Fruit fly (Drosophila melanogaster) whole organism, pupa: ENCODE results near the gene CG18476.
A peak's percentile ranks its signal among the peaks of the same experiment; 100 is the strongest.

Experiments used
- CG10348 ChIP-seq: fragments of 200-800 bp; sonication (Bioruptor generic); IDR thresholded peaks from 2 replicates; pipeline ENCODE4 v1.3.6; 2022; ENCODE audit warnings: missing biosample characterization, missing genetic modification characterization
- CG12605 ChIP-seq: fragments of 200-800 bp; sonication (Bioruptor generic); IDR thresholded peaks from 2 replicates; pipeline ENCODE4 v1.3.6; 2022; ENCODE audit warnings: missing biosample characterization, missing genetic modification characterization
- CG13204 ChIP-seq: fragments of 200-800 bp; sonication (Bioruptor generic); optimal IDR thresholded peaks from 2 replicates; lab custom pipeline; 2018; ENCODE audit warnings: missing biosample characterization, mild to moderate bottlenecking, missing genetic modification characterization, moderate library complexity
- CG14655 ChIP-seq: fragments of 200-800 bp; sonication (Bioruptor generic); optimal IDR thresholded peaks from 3 replicates; lab custom pipeline; 2017; ENCODE audit warnings: mild to moderate bottlenecking, missing biosample characterization, missing genetic modification reagents, missing genetic modification characterization
- CG15710 ChIP-seq: fragments of 200-800 bp; sonication (Bioruptor generic); optimal IDR thresholded peaks from 2 replicates; lab custom pipeline; 2018; ENCODE audit warnings: missing biosample characterization, mild to moderate bottlenecking, missing genetic modification characterization, moderate library complexity
- CG17806 ChIP-seq: fragments of 200-800 bp; sonication (Bioruptor generic); optimal IDR thresholded peaks from 2 replicates; lab custom pipeline; 2018; ENCODE audit warnings: missing biosample characterization, mild to moderate bottlenecking, missing genetic modification characterization, moderate library complexity
- CG32121 ChIP-seq: fragments of 200-800 bp; sonication (Bioruptor generic); IDR thresholded peaks from 2 replicates; pipeline ENCODE4 v1.3.6; 2022; ENCODE audit warnings: missing biosample characterization, missing genetic modification characterization
- CG34367 ChIP-seq: fragments of 200-800 bp; sonication (Bioruptor generic); optimal IDR thresholded peaks from 2 replicates; lab custom pipeline; 2018; ENCODE audit warnings: missing biosample characterization, mild to moderate bottlenecking, missing genetic modification characterization
- CG4496 ChIP-seq: fragments of 200-800 bp; sonication (Bioruptor generic); IDR thresholded peaks from 3 replicates; pipeline ENCODE4 v1.3.6; 2022; ENCODE audit warnings: missing biosample characterization, missing genetic modification characterization
- CG8159 ChIP-seq: fragments of 200-800 bp; sonication (Bioruptor generic); optimal IDR thresholded peaks from 3 replicates; lab custom pipeline; 2018; ENCODE audit warnings: missing biosample characterization, mild to moderate bottlenecking, missing genetic modification characterization, moderate library complexity
- CG8301 ChIP-seq: fragments of 200-800 bp; sonication (Bioruptor generic); optimal IDR thresholded peaks from 2 replicates; lab custom pipeline; 2018; ENCODE audit warnings: missing biosample characterization, mild to moderate bottlenecking, missing genetic modification characterization
- CG9948 ChIP-seq: fragments of 200-800 bp; sonication (Bioruptor generic); optimal IDR thresholded peaks from 2 replicates; lab custom pipeline; 2018; ENCODE audit warnings: missing biosample characterization, mild to moderate bottlenecking, missing genetic modification characterization, moderate library complexity
- D1 ChIP-seq: fragments of 200-800 bp; sonication (Bioruptor generic); optimal IDR thresholded peaks from 2 replicates; lab custom pipeline; 2018; ENCODE audit warnings: missing biosample characterization, mild to moderate bottlenecking, missing genetic modification characterization, moderate library complexity
- EcR ChIP-seq: fragments of 200-800 bp; sonication (Bioruptor generic); optimal IDR thresholded peaks from 3 replicates; lab custom pipeline; 2019; ENCODE audit warnings: missing biosample characterization, missing genetic modification characterization, mild to moderate bottlenecking, moderate library complexity, missing genetic modification reagents
- Ets98B ChIP-seq: fragments of 200-800 bp; sonication (Bioruptor generic); IDR thresholded peaks from 2 replicates; pipeline ENCODE4 v1.3.6; 2022; ENCODE audit warnings: missing biosample characterization, missing genetic modification characterization
- Pif1A ChIP-seq: fragments of 200-800 bp; sonication (Bioruptor generic); optimal IDR thresholded peaks from 3 replicates; lab custom pipeline; 2016; ENCODE audit warnings: missing biosample characterization, missing genetic modification characterization
- Pif1B ChIP-seq: fragments of 200-800 bp; sonication (Bioruptor generic); optimal IDR thresholded peaks from 3 replicates; lab custom pipeline; 2016; ENCODE audit warnings: missing biosample characterization, missing genetic modification characterization
- Snoo ChIP-seq: fragments of 200-800 bp; sonication (Bioruptor generic); optimal IDR thresholded peaks from 3 replicates; lab custom pipeline; 2017; ENCODE audit warnings: missing biosample characterization, mild to moderate bottlenecking, missing genetic modification characterization, inconsistent platforms
- fd96Ca ChIP-seq: fragments of 200-800 bp; sonication (Bioruptor generic); IDR thresholded peaks from 3 replicates; pipeline ENCODE4 v1.3.6; 2022; ENCODE audit warnings: missing biosample characterization, missing genetic modification characterization
- gl ChIP-seq: fragments of 200-800 bp; sonication (Bioruptor generic); optimal IDR thresholded peaks from 2 replicates; lab custom pipeline; 2018; ENCODE audit warnings: missing biosample characterization, mild to moderate bottlenecking, missing genetic modification characterization
- rn ChIP-seq: fragments of 200-800 bp; sonication (Bioruptor generic); IDR thresholded peaks from 2 replicates; pipeline ENCODE4 v1.3.6; 2022; ENCODE audit warnings: missing biosample characterization, missing genetic modification characterization

The CG18476 gene

DNA sequence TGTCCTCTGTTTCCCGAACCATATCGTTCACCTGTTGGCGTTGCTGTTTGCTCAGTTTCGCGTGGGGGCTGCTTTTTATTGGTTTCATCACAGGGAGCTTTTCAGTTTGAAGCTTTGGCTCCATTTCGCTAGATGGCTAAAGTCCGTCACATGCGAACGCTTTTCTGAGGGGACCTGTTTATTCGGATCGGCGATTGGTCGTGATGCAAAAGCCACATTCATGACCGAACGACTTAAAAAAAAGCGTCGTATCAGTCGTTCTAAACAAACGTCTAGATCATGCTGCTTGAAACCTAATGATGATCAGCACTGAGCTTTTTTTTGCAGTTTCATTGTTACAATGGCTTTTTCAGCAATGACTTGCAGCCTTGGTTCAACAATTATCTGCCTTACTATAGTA is 12.0 kb upstream of the CG18476 start, which contains the start of gene CG6908:
CG6908 (minus strand) TSS at position 152 of the 400 bp plus-strand sequence.
- TF ChIP-seq CG9948 (tag; lab: Kevin White, UChicago) = no peak
- no peak for TF ChIP-seq CG34367 (tag; lab: Kevin White, UChicago)
- TF ChIP-seq CG12605 (GFP tag; lab: Robert Waterston, UW) = no peak
- TF ChIP-seq CG8159 (tag; lab: Kevin White, UChicago) = no peak
- no peak for TF ChIP-seq fd96Ca
- no peak for TF ChIP-seq Pif1A
- TF ChIP-seq D1 (tag; lab: Kevin White, UChicago) = no peak
- no peak; the same call in 1 of the 2 replicates for TF ChIP-seq Ets98B
- no peak for TF ChIP-seq CG13204 (GFP tag; lab: Kevin White, UChicago)
- TF ChIP-seq CG14655 (GFP tag; lab: Kevin White, UChicago) = no peak
- TF ChIP-seq Pif1B (GFP tag; lab: Kevin White, UChicago) = no peak
- no peak for TF ChIP-seq gl (tag; lab: Kevin White, UChicago)
- TF ChIP-seq CG8301 (tag; lab: Kevin White, UChicago) = no peak
- TF ChIP-seq EcR (GFP tag; lab: Kevin White, UChicago) = peak; percentile 37
- no peak for TF ChIP-seq rn (GFP tag; lab: Robert Waterston, UW)
- 0 out of 2 replicates have a peak, but pooled peaks have one; percentile 30 for TF ChIP-seq CG32121 (GFP tag; lab: Robert Waterston, UW)
- TF ChIP-seq Snoo (tag; lab: Kevin White, UChicago) = no peak
- TF ChIP-seq CG17806 = no peak
- TF ChIP-seq, all 21 proteins: peak for 2

DNA sequence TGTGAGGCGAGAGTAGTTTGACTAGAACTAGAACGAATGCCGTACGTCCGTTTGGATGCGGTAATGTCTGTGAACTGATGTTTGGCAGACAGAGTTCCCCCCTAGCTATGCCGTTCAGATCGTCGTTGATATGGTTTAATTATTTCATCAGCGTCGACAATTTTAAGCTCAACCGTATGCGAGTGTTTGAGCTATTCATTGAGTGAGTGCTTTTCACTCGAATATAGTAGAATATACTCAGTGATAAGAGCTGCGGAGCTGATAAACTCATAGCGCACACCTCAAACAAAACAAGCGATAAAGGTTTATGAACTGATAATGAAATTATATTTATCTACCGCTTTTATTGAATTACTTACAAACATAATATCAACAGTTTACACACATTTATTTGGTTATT is 10.1 kb upstream of the CG18476 start, which contains the start of gene CG6834:
CG6834 (minus strand) TSS at position 79 of the 400 bp plus-strand sequence.
- TF ChIP-seq CG15710 (tag; lab: Kevin White, UChicago) = no peak
- TF ChIP-seq CG34367 (tag; lab: Kevin White, UChicago) = no peak
- peak; percentile 57 for TF ChIP-seq EcR (GFP tag; lab: Kevin White, UChicago)
- no peak for TF ChIP-seq fd96Ca
- TF ChIP-seq CG10348 = no peak

DNA sequence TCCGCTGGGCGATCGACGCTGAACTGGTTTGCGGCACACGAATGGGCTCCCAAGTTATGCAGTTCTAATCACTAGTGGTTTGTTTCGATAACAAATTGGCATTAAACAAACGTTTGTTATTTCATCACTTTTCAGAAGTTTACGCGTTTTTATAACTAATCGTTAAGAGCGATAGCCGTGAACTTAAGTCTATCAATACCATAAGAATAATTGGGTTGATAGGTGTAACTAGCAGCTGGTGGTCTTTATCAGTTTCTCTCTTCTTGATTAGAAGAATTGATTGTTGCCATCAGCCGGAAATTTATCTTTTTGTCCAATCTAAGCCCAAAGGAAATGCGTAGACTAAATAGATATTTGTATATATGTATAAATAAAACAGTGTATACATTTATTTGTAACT is 6.4 kb upstream of the CG18476 start, which contains the start of gene CG6830:
CG6830 (minus strand) TSS at position 27 of the 400 bp plus-strand sequence.
- TF ChIP-seq CG14655 (GFP tag; lab: Kevin White, UChicago) (no peak), CG34367 (tag; lab: Kevin White, UChicago) (no peak), CG15710 (tag; lab: Kevin White, UChicago) (no peak), rn (GFP tag; lab: Robert Waterston, UW) (no peak), CG9948 (tag; lab: Kevin White, UChicago) (no peak), CG12605 (GFP tag; lab: Robert Waterston, UW) (no peak), CG8159 (tag; lab: Kevin White, UChicago) (no peak), D1 (tag; lab: Kevin White, UChicago) (no peak), fd96Ca (no peak), CG10348 (no peak), Pif1A (no peak), CG13204 (GFP tag; lab: Kevin White, UChicago) (no peak)

DNA sequence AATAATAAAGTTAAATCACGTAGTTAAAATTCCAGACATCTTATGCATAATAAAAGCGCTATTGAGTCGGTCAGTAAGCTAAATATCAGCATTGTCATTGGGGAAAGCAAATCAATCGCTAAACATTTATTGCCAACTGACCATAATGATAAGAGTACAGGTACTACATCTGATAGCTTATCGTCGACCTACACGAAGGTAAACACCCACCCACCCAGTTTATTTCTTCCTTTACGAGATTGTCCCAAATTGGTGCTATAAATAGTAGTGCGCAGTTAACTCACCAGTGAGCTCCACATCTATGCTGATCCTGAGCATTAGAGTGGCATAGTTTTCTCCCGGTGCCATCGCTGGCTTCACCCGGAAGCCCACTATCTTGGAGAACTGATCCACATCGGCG is 5.8 kb upstream of the CG18476 start:
- TF ChIP-seq CG14655 (GFP tag; lab: Kevin White, UChicago) (no peak), CG32121 (GFP tag; lab: Robert Waterston, UW) (no peak), CG10348 (no peak), CG34367 (tag; lab: Kevin White, UChicago) (no peak), Snoo (tag; lab: Kevin White, UChicago) (no peak), CG8301 (tag; lab: Kevin White, UChicago) (no peak), Pif1B (GFP tag; lab: Kevin White, UChicago) (no peak), D1 (tag; lab: Kevin White, UChicago) (no peak), EcR (GFP tag; lab: Kevin White, UChicago) (no peak), gl (tag; lab: Kevin White, UChicago) (no peak), CG13204 (GFP tag; lab: Kevin White, UChicago) (no peak), CG15710 (tag; lab: Kevin White, UChicago) (no peak), fd96Ca (no peak), Pif1A (no peak), rn (GFP tag; lab: Robert Waterston, UW) (no peak)

DNA sequence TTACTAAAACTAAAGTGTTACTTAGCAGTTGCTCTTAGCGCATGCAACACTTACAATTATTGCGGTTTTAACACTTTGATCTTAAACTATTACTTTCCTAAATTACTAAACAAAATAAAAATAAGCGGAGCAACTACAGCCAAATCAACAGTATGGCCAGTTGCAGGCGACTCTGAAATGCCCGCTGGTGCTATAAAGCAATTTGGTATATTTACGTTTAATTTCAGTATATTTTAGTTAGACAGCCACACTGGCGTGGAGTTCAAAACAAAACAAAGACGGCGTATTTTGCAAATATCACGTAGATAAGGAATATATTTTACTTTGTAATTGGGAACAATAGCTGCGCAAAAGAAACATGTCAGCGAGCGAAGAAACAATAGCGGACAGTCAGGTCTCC is 1.6 kb upstream of the CG18476 start, which contains the start of the genes Taf12 and Ho:
Taf12 (minus strand) TSS at position 178 of the 400 bp plus-strand sequence.
Ho (plus strand) TSS at position 231 of the 400 bp plus-strand sequence.
- TF ChIP-seq EcR (GFP tag; lab: Kevin White, UChicago) (peak; percentile 9), gl (tag; lab: Kevin White, UChicago) (no peak), CG17806 (no peak), CG8301 (tag; lab: Kevin White, UChicago) (no peak), fd96Ca (no peak), CG32121 (GFP tag; lab: Robert Waterston, UW) (no peak), CG4496 (GFP tag; lab: Robert Waterston, UW) (no peak), CG15710 (tag; lab: Kevin White, UChicago) (no peak), CG14655 (GFP tag; lab: Kevin White, UChicago) (no peak)
- TF ChIP-seq, all 21 proteins: peak for 1

DNA sequence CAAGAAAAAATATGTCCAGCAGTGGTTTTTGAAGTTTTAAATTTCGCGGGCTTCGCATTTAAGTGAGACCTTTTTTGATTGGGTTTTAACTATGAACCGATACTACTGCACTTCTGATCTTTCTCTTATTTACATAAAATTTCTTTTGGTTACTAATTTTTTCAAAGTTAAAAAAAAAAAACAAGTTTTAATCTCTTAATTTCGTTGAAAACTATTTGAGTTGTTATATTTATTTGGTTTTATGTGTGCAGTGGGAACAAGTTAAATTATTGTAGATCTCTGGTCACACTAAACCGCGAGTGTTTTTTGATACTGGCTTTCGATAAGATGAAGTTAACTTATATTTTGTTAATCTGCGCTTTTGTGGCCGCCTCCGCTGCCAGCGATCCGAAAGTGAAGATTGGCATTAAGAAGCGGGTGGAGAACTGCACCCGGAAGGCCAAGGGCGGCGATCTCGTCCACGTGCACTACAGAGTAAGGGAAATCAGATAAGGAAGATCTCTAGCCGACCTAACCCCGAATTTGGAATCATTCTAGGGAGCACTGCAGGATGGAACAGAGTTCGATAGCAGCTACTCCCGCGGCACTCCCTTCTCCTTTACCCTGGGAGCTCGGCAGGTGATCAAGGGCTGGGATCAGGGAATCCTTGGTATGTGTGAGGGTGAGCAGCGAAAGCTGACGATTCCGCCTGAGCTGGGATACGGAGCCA is 3.8 kb downstream of the CG18476 start, which contains the start of gene CG14715:
CG14715 (plus strand) TSS at position 267 of the 709 bp plus-strand sequence.
- no peak for TF ChIP-seq Snoo (tag; lab: Kevin White, UChicago)
- no peak for TF ChIP-seq CG12605 (GFP tag; lab: Robert Waterston, UW)
- TF ChIP-seq CG4496 (GFP tag; lab: Robert Waterston, UW) = no peak
- TF ChIP-seq gl (tag; lab: Kevin White, UChicago) = no peak
- TF ChIP-seq CG9948 (tag; lab: Kevin White, UChicago) = peak; percentile 2
- no peak for TF ChIP-seq EcR (GFP tag; lab: Kevin White, UChicago)
- TF ChIP-seq CG8159 (tag; lab: Kevin White, UChicago) = peak; percentile 25
- TF ChIP-seq CG34367 (tag; lab: Kevin White, UChicago) = no peak
- TF ChIP-seq CG17806 = peak; percentile 13
- no peak for TF ChIP-seq CG13204 (GFP tag; lab: Kevin White, UChicago)
- TF ChIP-seq CG14655 (GFP tag; lab: Kevin White, UChicago) = no peak
- TF ChIP-seq D1 (tag; lab: Kevin White, UChicago) = no peak
- no peak for TF ChIP-seq CG10348
- no peak for TF ChIP-seq Pif1B (GFP tag; lab: Kevin White, UChicago)
- no peak for TF ChIP-seq rn (GFP tag; lab: Robert Waterston, UW)
- no peak for TF ChIP-seq Ets98B
- TF ChIP-seq Pif1A = no peak
- peak; percentile 25 for TF ChIP-seq CG15710 (tag; lab: Kevin White, UChicago)
- peak; percentile 31; the same call in 1 of the 2 replicates for TF ChIP-seq CG32121 (GFP tag; lab: Robert Waterston, UW)
- no peak for TF ChIP-seq CG8301 (tag; lab: Kevin White, UChicago)
- no peak for TF ChIP-seq fd96Ca
- TF ChIP-seq, all 21 proteins: peak for 5
